Fruit fly (Drosophila melanogaster) whole organism, embryonic: ENCODE measurements around the gene Cyp4ac1.

Experiments used
- B-H1 ChIP-seq: fragments of 200-800 bp; sonication (Bioruptor generic); IDR thresholded peaks from 3 replicates; pipeline ENCODE4 v1.3.6; 2022; ENCODE audit warnings: missing biosample characterization, missing genetic modification characterization
- CG10959 ChIP-seq: fragments of 200-800 bp; sonication (Bioruptor generic); IDR thresholded peaks from 2 replicates; pipeline ENCODE4 v1.3.6; 2022; ENCODE audit warnings: missing biosample characterization, missing genetic modification characterization
- CG12744 ChIP-seq: fragments of 200-800 bp; sonication (Bioruptor generic); optimal IDR thresholded peaks from 2 replicates; lab custom pipeline; 2016; ENCODE audit warnings: missing biosample characterization, missing genetic modification characterization
- CG2678 ChIP-seq: fragments of 200-800 bp; sonication (Bioruptor generic); optimal IDR thresholded peaks from 3 replicates; lab custom pipeline; 2019; ENCODE audit warnings: missing biosample characterization, mild to moderate bottlenecking, missing genetic modification characterization, moderate library complexity
- CG30020 ChIP-seq: fragments of 200-800 bp; optimal IDR thresholded peaks from 2 replicates; lab custom pipeline; 2019; ENCODE audit warnings: missing biosample characterization, mild to moderate bottlenecking, missing genetic modification characterization, moderate library complexity
- CG31441 ChIP-seq: fragments of 200-800 bp; sonication (Bioruptor generic); IDR thresholded peaks from 2 replicates; pipeline ENCODE4 v1.3.6; 2022; ENCODE audit warnings: missing biosample characterization, missing genetic modification characterization
- CG32767 ChIP-seq: fragments of 200-800 bp; sonication (Bioruptor generic); IDR thresholded peaks from 2 replicates; pipeline ENCODE4 v1.3.6; 2022; ENCODE audit warnings: missing biosample characterization, missing genetic modification characterization
- CG4617 ChIP-seq: fragments of 200-800 bp; sonication (Bioruptor generic); optimal IDR thresholded peaks from 3 replicates; lab custom pipeline; 2016; ENCODE audit warnings: missing biosample characterization, missing genetic modification characterization, borderline replicate concordance
- CG8924 ChIP-seq: fragments of 200-800 bp; optimal IDR thresholded peaks from 3 replicates; lab custom pipeline; 2019; ENCODE audit warnings: missing biosample characterization, mild to moderate bottlenecking, missing genetic modification characterization, moderate library complexity
- Nf-YB ChIP-seq: fragments of 200-800 bp; sonication (Bioruptor generic); optimal IDR thresholded peaks from 3 replicates; lab custom pipeline; 2019; ENCODE audit warnings: missing biosample characterization, mild to moderate bottlenecking, missing genetic modification characterization, moderate library complexity
- ato ChIP-seq: fragments of 200-800 bp; sonication (Bioruptor generic); IDR thresholded peaks from 2 replicates; pipeline ENCODE4 v1.3.6; 2022; ENCODE audit warnings: missing biosample characterization, missing genetic modification characterization; ENCODE audit not compliant: partially characterized antibody
- fd3F ChIP-seq: fragments of 200-800 bp; sonication (Bioruptor generic); optimal IDR thresholded peaks from 2 replicates; lab custom pipeline; 2018; ENCODE audit warnings: missing biosample characterization, mild to moderate bottlenecking, missing genetic modification characterization, moderate library complexity
- lola ChIP-seq, 3 experiments: fragments of >200 bp in 2 of 3; fragments of 200-800 bp in 1 of 3; sonication (Bioruptor generic) in 1 of 3; optimal IDR thresholded peaks; 2 replicates each; lab custom pipeline; 2017 to 2019; ENCODE audit warnings: missing biosample characterization in 3 of 3, missing genetic modification characterization in 3 of 3, mild to moderate bottlenecking in 1 of 3, moderate library complexity in 1 of 3
- sug ChIP-seq: fragments of 200-800 bp; optimal IDR thresholded peaks from 2 replicates; lab custom pipeline; 2019; ENCODE audit warnings: missing biosample characterization, mild to moderate bottlenecking, missing genetic modification characterization, moderate library complexity

- TF ChIP-seq ato (GFP tag; lab: Robert Waterston, UW) (no peak), lola (GFP tag; optimal IDR thresholded peaks at IDR 0.05; lab: Kevin White, UChicago) (no peak), CG31441 (GFP tag; lab: Robert Waterston, UW) (no peak), CG30020 (tag; lab: Kevin White, UChicago) (no peak), fd3F (no peak), sug (tag; lab: Kevin White, UChicago) (no peak), CG8924 (no peak), Nf-YB (GFP tag; lab: Kevin White, UChicago) (no peak), CG12744 (GFP tag; lab: Kevin White, UChicago) (no peak), B-H1 (GFP tag; lab: Robert Waterston, UW) (no peak), CG32767 (GFP tag; lab: Robert Waterston, UW) (no peak), CG2678 (tag; lab: Kevin White, UChicago) (no peak), CG4617 (GFP tag; lab: Kevin White, UChicago) (no peak), CG10959 (GFP tag; lab: Robert Waterston, UW) (no peak)
Measured at dm6 chr2L:5229239-5229638, 34.6 kb upstream of the Cyp4ac1 start.
